Fruit fly (Drosophila melanogaster): Measurements from ENCODE around the gene CG44013.

Gene CG44013

DNA sequence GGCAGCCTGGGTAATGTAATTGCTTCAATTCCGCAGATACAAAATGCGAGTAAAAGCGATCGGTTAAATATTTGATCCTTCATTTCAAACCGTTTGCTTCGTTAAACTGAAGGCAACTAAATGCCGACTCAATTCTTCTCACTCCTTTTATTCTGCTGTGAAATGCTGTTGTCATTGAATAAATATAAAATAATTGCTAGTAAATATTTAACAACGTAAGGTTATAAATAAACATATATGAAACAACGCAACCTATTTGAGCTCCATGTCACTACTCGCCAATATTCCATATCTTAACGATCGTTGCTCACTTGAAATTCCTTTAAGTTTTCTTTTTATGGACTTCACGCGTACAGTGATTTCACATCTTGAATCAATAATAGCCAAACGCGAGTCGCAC lies at the start of gene CG44013:
Gene CG44013 (minus strand): TSS at position 101 of the 400 bp plus-strand sequence.
- TF ChIP-seq Myc (optimal IDR thresholded peaks at IDR 0.05) = no peak
- no peak for TF ChIP-seq ttk (optimal IDR thresholded peaks at IDR 0.05)
- TF ChIP-seq h (optimal IDR thresholded peaks at IDR 0.05) = no peak
- TF ChIP-seq Sin3A (optimal IDR thresholded peaks at IDR 0.05) = no peak
- TF ChIP-seq insv (optimal IDR thresholded peaks at IDR 0.05) = no peak
- TF ChIP-seq psq (optimal IDR thresholded peaks at IDR 0.05) = no peak

DNA sequence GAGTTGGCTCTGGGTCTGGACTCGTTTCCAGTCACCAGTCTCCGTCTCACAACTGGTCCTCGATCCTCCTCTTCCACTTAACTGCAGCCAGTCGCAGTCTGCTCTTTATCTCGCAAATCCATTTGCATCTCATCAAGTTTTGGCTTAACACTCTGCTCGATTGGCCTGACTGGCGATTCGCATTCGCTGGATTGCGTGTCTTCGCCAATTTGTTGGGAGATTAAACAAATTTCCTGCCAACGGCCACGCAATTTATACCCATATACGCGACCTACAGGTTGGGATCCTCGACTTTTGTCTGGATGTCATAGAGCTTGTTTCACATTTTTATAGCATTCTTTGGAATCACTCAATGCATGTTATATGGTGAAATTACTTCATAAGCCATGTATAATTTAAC lies 47.6 kb upstream of the CG44013 start:
- TF ChIP-seq Sin3A (optimal IDR thresholded peaks at IDR 0.05) = no peak
- no peak for TF ChIP-seq psq (optimal IDR thresholded peaks at IDR 0.05)
- no peak for TF ChIP-seq Myc (optimal IDR thresholded peaks at IDR 0.05)
- TF ChIP-seq insv (optimal IDR thresholded peaks at IDR 0.05) = no peak
- no peak for TF ChIP-seq h (optimal IDR thresholded peaks at IDR 0.05)
- TF ChIP-seq ttk (optimal IDR thresholded peaks at IDR 0.05) = no peak

dm6 chr3R:15556524-15556923 lies 46.8 kb upstream of the CG44013 start:
- TF ChIP-seq ttk (optimal IDR thresholded peaks at IDR 0.05) (no peak), Sin3A (optimal IDR thresholded peaks at IDR 0.05) (no peak), h (optimal IDR thresholded peaks at IDR 0.05) (no peak), Myc (optimal IDR thresholded peaks at IDR 0.05) (no peak), psq (optimal IDR thresholded peaks at IDR 0.05) (no peak), insv (optimal IDR thresholded peaks at IDR 0.05) (no peak)

DNA sequence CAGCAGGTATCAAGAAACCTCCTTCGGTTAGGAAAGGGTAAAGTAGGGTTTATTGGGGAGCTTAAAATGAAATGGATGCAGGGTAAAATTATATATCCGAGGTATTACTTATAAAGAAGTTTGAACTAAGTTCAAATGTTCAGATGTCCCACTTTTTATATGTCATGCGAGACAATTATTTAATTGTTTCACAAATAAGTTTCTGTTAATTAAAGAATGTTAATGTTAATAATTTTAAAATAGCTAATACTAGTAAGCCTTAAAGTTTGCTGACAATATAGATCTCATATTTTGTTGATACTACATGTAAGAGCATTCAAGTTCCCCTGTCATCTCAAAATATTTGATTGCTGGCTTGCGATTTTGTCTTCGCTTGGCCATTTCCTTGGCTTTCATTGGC lies 45.0 kb upstream of the CG44013 start:
- TF ChIP-seq psq (optimal IDR thresholded peaks at IDR 0.05) = no peak
- TF ChIP-seq Myc (optimal IDR thresholded peaks at IDR 0.05) = no peak
- no peak for TF ChIP-seq h (optimal IDR thresholded peaks at IDR 0.05)
- TF ChIP-seq Sin3A (optimal IDR thresholded peaks at IDR 0.05) = no peak
- TF ChIP-seq insv (optimal IDR thresholded peaks at IDR 0.05) = no peak
- no peak for TF ChIP-seq ttk (optimal IDR thresholded peaks at IDR 0.05)

DNA sequence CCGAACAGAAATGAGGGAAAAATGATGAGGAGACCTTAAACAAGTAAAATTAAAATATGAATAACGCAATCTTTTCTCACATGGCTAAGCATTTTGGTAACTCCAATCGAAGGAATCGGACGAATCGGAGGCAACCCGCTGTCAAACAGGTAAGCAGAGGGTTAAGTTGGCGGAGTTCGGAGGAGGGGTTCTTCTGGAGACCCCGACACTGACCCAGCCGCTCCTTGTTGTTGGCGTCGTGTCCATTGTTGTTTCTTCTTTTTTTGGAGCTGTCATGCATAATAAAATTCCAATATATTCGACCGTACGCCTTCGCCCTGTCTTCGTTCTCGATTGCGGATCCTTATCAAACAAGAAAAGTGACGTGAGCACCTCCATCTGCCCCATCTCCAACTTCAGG lies 43.8 kb upstream of the CG44013 start:
- no peak for TF ChIP-seq h (optimal IDR thresholded peaks at IDR 0.05)
- no peak for TF ChIP-seq psq (optimal IDR thresholded peaks at IDR 0.05)
- TF ChIP-seq Sin3A (optimal IDR thresholded peaks at IDR 0.05) = no peak
- TF ChIP-seq insv (optimal IDR thresholded peaks at IDR 0.05) = no peak
- no peak for TF ChIP-seq ttk (optimal IDR thresholded peaks at IDR 0.05)
- no peak for TF ChIP-seq Myc (optimal IDR thresholded peaks at IDR 0.05)

dm6 chr3R:15552733-15553132 lies 43.0 kb upstream of the CG44013 start, which contains the start of gene AOX4:
TSS of gene AOX4 (minus strand) at chr3R:15552833.
- no peak for TF ChIP-seq insv (optimal IDR thresholded peaks at IDR 0.05)
- no peak for TF ChIP-seq Myc (optimal IDR thresholded peaks at IDR 0.05)
- TF ChIP-seq psq (optimal IDR thresholded peaks at IDR 0.05) = no peak
- no peak for TF ChIP-seq h (optimal IDR thresholded peaks at IDR 0.05)
- TF ChIP-seq Sin3A (optimal IDR thresholded peaks at IDR 0.05) = no peak
- no peak for TF ChIP-seq ttk (optimal IDR thresholded peaks at IDR 0.05)

dm6 chr3R:15547827-15548517 lies 38.3 kb upstream of the CG44013 start, which contains the start of gene AOX3:
TSS of gene AOX3 (minus strand) at chr3R:15548188.
- TF ChIP-seq psq (optimal IDR thresholded peaks at IDR 0.05) = no peak
- no peak for TF ChIP-seq ttk (optimal IDR thresholded peaks at IDR 0.05)
- TF ChIP-seq Myc (optimal IDR thresholded peaks at IDR 0.05) = no peak
- no peak for TF ChIP-seq h (optimal IDR thresholded peaks at IDR 0.05)
- no peak for TF ChIP-seq Sin3A (optimal IDR thresholded peaks at IDR 0.05)
- no peak for TF ChIP-seq insv (optimal IDR thresholded peaks at IDR 0.05)

- TF ChIP-seq h (optimal IDR thresholded peaks at IDR 0.05) (no peak), psq (optimal IDR thresholded peaks at IDR 0.05) (no peak), Sin3A (optimal IDR thresholded peaks at IDR 0.05) (no peak), insv (optimal IDR thresholded peaks at IDR 0.05) (no peak), Myc (optimal IDR thresholded peaks at IDR 0.05) (no peak), ttk (optimal IDR thresholded peaks at IDR 0.05) (no peak)
These were observed 37.5 kb upstream of the CG44013 start for dm6 chr3R:15547226-15547625.

dm6 chr3R:15542314-15542713 lies 32.6 kb upstream of the CG44013 start, which contains the start of gene AOX2:
TSS of gene AOX2 (minus strand) at chr3R:15542414.
- TF ChIP-seq Myc (optimal IDR thresholded peaks at IDR 0.05) = no peak
- no peak for TF ChIP-seq psq (optimal IDR thresholded peaks at IDR 0.05)
- TF ChIP-seq insv (optimal IDR thresholded peaks at IDR 0.05) = no peak
- TF ChIP-seq h (optimal IDR thresholded peaks at IDR 0.05) = no peak
- no peak for TF ChIP-seq Sin3A (optimal IDR thresholded peaks at IDR 0.05)
- no peak for TF ChIP-seq ttk (optimal IDR thresholded peaks at IDR 0.05)

DNA sequence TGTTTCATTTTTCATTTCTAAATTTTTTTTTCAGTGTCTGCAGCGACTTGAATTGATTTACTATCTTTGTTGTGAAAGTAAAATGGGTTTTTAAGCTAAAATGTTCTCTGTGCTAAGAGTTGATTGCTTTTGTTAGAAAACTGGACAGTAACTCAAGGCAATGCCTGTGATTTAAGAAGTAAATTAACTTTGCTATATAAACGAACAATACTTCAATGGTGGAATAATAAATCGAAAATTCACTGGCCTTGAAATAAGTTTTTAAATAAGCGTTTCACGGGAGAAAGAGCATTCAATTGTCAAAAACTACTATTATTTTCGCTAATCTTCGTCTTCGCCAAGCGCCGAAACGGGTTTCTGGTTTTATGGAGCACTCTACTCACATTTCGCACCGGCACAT lies 31.2 kb upstream of the CG44013 start:
- no peak for TF ChIP-seq psq (optimal IDR thresholded peaks at IDR 0.05)
- no peak for TF ChIP-seq ttk (optimal IDR thresholded peaks at IDR 0.05)
- no peak for TF ChIP-seq h (optimal IDR thresholded peaks at IDR 0.05)
- no peak for TF ChIP-seq Myc (optimal IDR thresholded peaks at IDR 0.05)
- TF ChIP-seq insv (optimal IDR thresholded peaks at IDR 0.05) = no peak
- TF ChIP-seq Sin3A (optimal IDR thresholded peaks at IDR 0.05) = no peak

DNA sequence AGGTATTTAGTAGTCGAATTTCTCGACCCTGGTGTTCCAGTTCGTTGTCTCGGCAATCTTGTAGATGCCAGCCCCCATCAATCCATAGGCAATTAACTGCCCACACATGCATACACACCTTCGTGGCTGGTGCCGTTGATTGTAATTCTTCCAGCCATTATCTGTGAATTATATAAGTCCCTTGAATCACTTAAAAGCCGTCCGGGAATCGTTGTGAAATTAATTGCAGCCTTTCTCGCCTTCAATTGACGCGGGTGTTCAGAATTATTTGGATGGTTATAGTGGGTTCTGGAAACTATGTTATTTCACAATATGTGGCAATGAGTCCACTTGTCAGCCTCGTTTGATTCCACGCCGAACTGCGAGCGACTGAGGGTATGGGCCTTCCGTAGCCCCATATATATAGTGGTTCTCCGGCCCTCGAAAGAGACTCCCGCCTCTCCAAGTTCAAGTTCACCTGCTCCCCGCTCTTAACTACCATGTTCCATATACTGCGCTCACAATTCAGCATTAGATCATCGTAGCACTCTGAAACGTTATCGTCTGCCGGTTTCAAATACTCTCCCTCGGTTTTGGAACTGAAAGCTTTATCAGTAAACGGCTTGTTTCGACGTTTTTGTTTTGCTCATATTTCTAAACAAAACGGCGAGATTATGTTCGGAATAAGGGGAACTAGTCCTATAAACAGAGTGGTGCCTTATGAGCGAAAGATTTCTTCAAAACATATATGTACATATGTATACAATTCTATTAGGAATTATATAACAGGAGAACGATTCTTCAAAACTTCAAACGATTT lies 27.4 kb upstream of the CG44013 start, which contains the start of gene AOX1:
Gene AOX1 (minus strand): TSS at position 375 of the 799 bp plus-strand sequence.
- TF ChIP-seq Myc (optimal IDR thresholded peaks at IDR 0.05) = no peak
- TF ChIP-seq psq (optimal IDR thresholded peaks at IDR 0.05) = no peak
- no peak for TF ChIP-seq Sin3A (optimal IDR thresholded peaks at IDR 0.05)
- TF ChIP-seq h (optimal IDR thresholded peaks at IDR 0.05) = no peak
- no peak for TF ChIP-seq insv (optimal IDR thresholded peaks at IDR 0.05)
- no peak for TF ChIP-seq ttk (optimal IDR thresholded peaks at IDR 0.05)

DNA sequence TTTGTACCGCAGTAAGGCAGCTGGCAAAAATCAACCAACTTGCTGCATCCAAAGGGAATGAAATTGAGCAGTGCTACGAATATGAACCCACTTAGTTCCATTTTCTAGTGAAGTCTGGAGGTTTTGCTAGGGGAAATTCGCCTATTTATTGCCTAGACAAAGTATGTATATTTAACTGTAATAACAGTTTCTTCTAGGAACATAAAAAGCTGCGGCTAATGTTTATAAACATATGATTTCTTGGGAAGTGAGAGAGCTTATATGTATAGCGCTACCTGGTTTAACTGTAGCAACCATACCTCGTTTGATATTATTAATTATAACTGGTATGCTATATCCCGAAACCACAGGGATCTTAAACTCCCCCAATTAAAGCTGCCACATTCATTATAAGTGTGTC lies 21.7 kb upstream of the CG44013 start, which contains the start of gene CG31296:
Gene CG31296 (minus strand): TSS at position 101 of the 400 bp plus-strand sequence.
- no peak for TF ChIP-seq Myc (optimal IDR thresholded peaks at IDR 0.05)
- TF ChIP-seq psq (optimal IDR thresholded peaks at IDR 0.05) = no peak
- no peak for TF ChIP-seq insv (optimal IDR thresholded peaks at IDR 0.05)
- no peak for TF ChIP-seq ttk (optimal IDR thresholded peaks at IDR 0.05)
- TF ChIP-seq Sin3A (optimal IDR thresholded peaks at IDR 0.05) = no peak
- TF ChIP-seq h (optimal IDR thresholded peaks at IDR 0.05) = no peak

Data from Kc167 (cell line).